Worm (Caenorhabditis elegans) whole organism, midembryonic: ENCODE measurements around the gene ceh-79.

ENCODE experiments used
- T22C8.4 ChIP-seq: fragments of 200-800 bp; sonication (Bioruptor generic); IDR thresholded peaks from 2 replicates; pipeline ENCODE4 v1.3.6; 2022; ENCODE audit warnings: missing genetic modification characterization, missing compliant biosample characterization
- flt-1 ChIP-seq: fragments of 200-800 bp; sonication (Bioruptor generic); IDR thresholded peaks from 2 replicates; pipeline ENCODE4 v1.3.6; 2022; ENCODE audit warnings: missing genetic modification characterization, missing compliant biosample characterization

DNA sequence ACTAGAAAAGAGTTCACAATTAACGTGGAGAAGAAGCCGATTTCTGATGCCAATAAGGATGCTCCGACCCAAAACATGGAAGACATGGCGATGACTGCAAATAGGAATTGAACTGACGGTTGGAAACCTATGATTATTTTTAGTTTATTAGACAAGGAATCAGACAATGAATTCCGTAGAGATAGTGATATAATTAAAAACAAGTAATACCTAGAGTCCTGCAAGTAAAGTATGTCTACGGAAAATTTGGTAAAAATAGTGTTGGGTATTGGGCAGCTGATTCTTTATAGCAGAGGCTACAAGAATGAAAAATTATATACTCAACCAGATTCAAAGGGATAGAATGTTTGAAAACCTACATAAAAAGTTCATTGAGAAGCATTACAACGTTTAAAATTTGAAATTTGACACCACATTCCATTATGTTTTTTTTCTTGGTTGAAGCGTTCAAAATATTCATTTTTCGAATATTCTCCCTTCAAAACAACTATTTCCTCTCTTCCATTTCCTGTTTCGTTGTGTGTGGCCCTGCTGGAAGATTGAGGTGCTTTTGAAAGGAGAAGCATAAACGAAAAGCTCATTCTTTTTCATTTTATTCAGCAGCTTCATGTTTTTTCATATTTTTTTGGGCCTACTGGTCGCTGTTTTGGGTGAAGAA lies 38.1 kb downstream of the ceh-79 start, which contains the start of the genes str-4 and lgc-48:
- no peak for TF ChIP-seq flt-1 (GFP tag; lab: Robert Waterston, UW)
- no peak for TF ChIP-seq T22C8.4 (GFP tag; lab: Robert Waterston, UW)
